Fruit fly (Drosophila melanogaster) whole organism, embryonic: Measurements from ENCODE around the gene geko.

Experiments
- CG11456 ChIP-seq: fragments of 200-800 bp; sonication (Bioruptor generic); IDR thresholded peaks from 3 replicates; pipeline ENCODE4 v1.3.6; 2022; ENCODE audit warnings: missing biosample characterization, missing genetic modification characterization
- CG31441 ChIP-seq: fragments of 200-800 bp; sonication (Bioruptor generic); IDR thresholded peaks from 2 replicates; pipeline ENCODE4 v1.3.6; 2022; ENCODE audit warnings: missing biosample characterization, missing genetic modification characterization
- CG6683 ChIP-seq: fragments of 200-800 bp; sonication (Bioruptor generic); optimal IDR thresholded peaks from 2 replicates; lab custom pipeline; 2017; ENCODE audit warnings: missing biosample characterization, mild to moderate bottlenecking, missing genetic modification characterization, missing genetic modification reagents
- Eip74EF ChIP-seq, 2 experiments: fragments of 200-800 bp in 1 of 2; fragments of >200 bp in 1 of 2; sonication (Bioruptor generic) in 1 of 2; optimal IDR thresholded peaks; 2 replicates each; lab custom pipeline; 2017 to 2019; ENCODE audit warnings: missing biosample characterization in 2 of 2, missing genetic modification characterization in 2 of 2, mild to moderate bottlenecking in 1 of 2, moderate library complexity in 1 of 2
- Gug ChIP-seq: fragments of 200-800 bp; sonication (Bioruptor generic); IDR thresholded peaks from 4 replicates; pipeline ENCODE4 v1.3.6; 2022; ENCODE audit warnings: missing biosample characterization, missing genetic modification characterization
- Hr39 ChIP-seq: fragments of >200 bp; optimal IDR thresholded peaks from 2 replicates; lab custom pipeline; 2017
- Hsf ChIP-seq: fragments of 200-800 bp; sonication (Bioruptor generic); optimal IDR thresholded peaks from 3 replicates; lab custom pipeline; 2016; ENCODE audit warnings: missing biosample characterization, missing genetic modification characterization
- Med ChIP-seq: fragments of 200-800 bp; sonication (Bioruptor generic); peaks from one replicate; lab custom pipeline; 2016; ENCODE audit warnings: missing biosample characterization, missing genetic modification characterization, mild to moderate bottlenecking, inconsistent platforms, moderate library complexity
- mam ChIP-seq: fragments of 200-800 bp; sonication (Bioruptor generic); optimal IDR thresholded peaks from 3 replicates; lab custom pipeline; 2016; ENCODE audit warnings: missing biosample characterization, missing genetic modification characterization
- odd ChIP-seq: fragments of 200-800 bp; sonication (Bioruptor generic); optimal IDR thresholded peaks from 2 replicates; lab custom pipeline; 2017; ENCODE audit warnings: missing biosample characterization, mild to moderate bottlenecking, missing genetic modification characterization
- psq ChIP-seq: fragments of 200-800 bp; sonication (Bioruptor generic); optimal IDR thresholded peaks from 2 replicates; lab custom pipeline; 2017; ENCODE audit warnings: missing biosample characterization, missing genetic modification characterization
- wdn ChIP-seq: fragments of 200-800 bp; sonication (Bioruptor generic); IDR thresholded peaks from 2 replicates; pipeline ENCODE4 v1.3.6; 2022; ENCODE audit warnings: missing biosample characterization, missing genetic modification characterization

DNA sequence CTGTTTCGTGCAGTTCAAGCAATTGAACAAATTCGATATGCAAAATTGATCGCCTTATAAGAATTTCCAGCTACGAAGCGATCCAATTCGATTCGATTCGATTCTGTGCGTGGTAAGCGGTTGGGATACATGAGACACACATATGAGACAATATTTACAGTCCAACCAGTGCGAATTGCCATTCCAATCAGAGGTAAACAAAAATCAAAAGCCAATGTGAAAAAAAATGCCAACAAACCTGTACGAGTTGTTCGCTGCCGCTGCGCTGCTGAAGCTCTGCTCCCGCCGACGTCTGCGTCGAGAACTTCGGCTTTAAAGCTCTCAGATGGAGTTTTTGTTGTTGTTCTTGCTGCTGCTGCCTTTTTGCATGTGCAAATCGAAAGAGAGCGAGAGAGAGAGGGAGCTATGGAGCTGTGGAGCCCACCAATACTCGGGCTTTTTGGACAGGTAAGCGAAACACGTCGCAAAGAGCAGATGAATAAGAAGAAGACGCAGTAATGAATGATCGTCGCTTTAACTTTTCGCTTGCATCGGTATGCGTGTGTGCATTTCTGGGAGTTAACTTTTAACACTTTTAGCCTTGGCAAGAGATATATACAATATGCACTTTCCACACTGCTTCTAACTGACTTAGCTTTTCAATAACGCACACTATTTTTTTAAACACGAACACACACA is 33.7 kb upstream of the geko start:
- no peak for TF ChIP-seq CG6683 (GFP tag; lab: Kevin White, UChicago)
- TF ChIP-seq Med (GFP tag; lab: Kevin White, UChicago), result no peak
- TF ChIP-seq Eip74EF (GFP tag; optimal IDR thresholded peaks at IDR 0.05; lab: Kevin White, UChicago), result no peak
- TF ChIP-seq Hr39 (lab: Kevin White, UChicago), result no peak
- no peak for TF ChIP-seq mam (GFP tag; lab: Kevin White, UChicago)
- no peak for TF ChIP-seq CG11456 (GFP tag; lab: Robert Waterston, UW)
- TF ChIP-seq Gug, result no peak
- no peak for TF ChIP-seq Hsf (GFP tag; lab: Kevin White, UChicago)
- TF ChIP-seq odd, result no peak
- TF ChIP-seq psq (GFP tag; lab: Kevin White, UChicago), result no peak
- TF ChIP-seq CG31441 (GFP tag; lab: Robert Waterston, UW), result no peak
- no peak for TF ChIP-seq wdn (GFP tag; lab: Robert Waterston, UW)
